Worm (Caenorhabditis elegans) whole organism, L4 larva: ENCODE data around the gene W04G3.5.

Source experiments
- F37D6.2 ChIP-seq: sonication (generic microtip); optimal IDR thresholded peaks from 2 replicates; lab custom pipeline; 2016; ENCODE audit warnings: mild to moderate bottlenecking, missing genetic modification characterization, missing compliant biosample characterization
- F49E8.2 ChIP-seq: sonication (generic microtip); optimal IDR thresholded peaks from 2 replicates; lab custom pipeline; 2016; ENCODE audit warnings: missing compliant biosample characterization, mild to moderate bottlenecking, missing genetic modification characterization, borderline replicate concordance
- R02D3.7 ChIP-seq: fragments of 150-350 bp; sonication (generic microtip); optimal IDR thresholded peaks from 3 replicates; lab custom pipeline; 2014; ENCODE audit warnings: missing biosample characterization, missing genetic modification characterization
- T20F7.1 ChIP-seq: fragments of 200-800 bp; sonication (Bioruptor generic); optimal IDR thresholded peaks from 2 replicates; lab custom pipeline; 2018; ENCODE audit warnings: mild to moderate bottlenecking, missing genetic modification characterization, missing compliant biosample characterization
- Y48G9A.11 ChIP-seq: fragments of 200-800 bp; sonication (Bioruptor generic); IDR thresholded peaks from 2 replicates; pipeline ENCODE4 v1.3.6; 2022; ENCODE audit warnings: missing genetic modification reagents, missing genetic modification characterization, missing compliant biosample characterization
- aha-1 ChIP-seq: fragments of 150-350 bp; peaks from one replicate; lab custom pipeline; 2014; ENCODE audit warnings: missing biosample characterization, missing genetic modification characterization
- aly-2 ChIP-seq: sonication (generic microtip); optimal IDR thresholded peaks from 2 replicates; lab custom pipeline; 2018; ENCODE audit warnings: missing biosample characterization, missing genetic modification characterization
- attf-4 ChIP-seq: sonication (generic microtip); optimal IDR thresholded peaks from 3 replicates; lab custom pipeline; 2017; ENCODE audit warnings: missing biosample characterization, missing genetic modification characterization
- ceh-82 ChIP-seq: sonication (generic microtip); optimal IDR thresholded peaks from 2 replicates; lab custom pipeline; 2017; ENCODE audit warnings: missing biosample characterization, missing genetic modification characterization
- cey-2 ChIP-seq: sonication (generic microtip); optimal IDR thresholded peaks from 3 replicates; lab custom pipeline; 2017; ENCODE audit warnings: missing genetic modification characterization, mild to moderate bottlenecking, missing compliant biosample characterization, antibody characterized with exemption, borderline replicate concordance; ENCODE audit not compliant: insufficient read depth
- daf-12 ChIP-seq: fragments of 150-350 bp; optimal IDR thresholded peaks from 2 replicates; lab custom pipeline; 2014; ENCODE audit warnings: missing biosample characterization, missing genetic modification reagents, missing genetic modification characterization
- dmd-6 ChIP-seq: fragments of 200-800 bp; sonication (Bioruptor generic); IDR thresholded peaks from 2 replicates; pipeline ENCODE4 v1.3.6; 2022; ENCODE audit warnings: missing genetic modification reagents, missing genetic modification characterization, missing compliant biosample characterization
- egl-43 ChIP-seq: fragments of 200-800 bp; sonication (Bioruptor generic); IDR thresholded peaks from 2 replicates; pipeline ENCODE4 v1.3.6; 2022; ENCODE audit warnings: missing genetic modification reagents, missing genetic modification characterization, missing compliant biosample characterization
- gei-8 ChIP-seq: fragments of 200-800 bp; sonication (Bioruptor generic); optimal IDR thresholded peaks from 2 replicates; lab custom pipeline; 2018; ENCODE audit warnings: mild to moderate bottlenecking, missing genetic modification characterization, missing compliant biosample characterization
- hif-1 ChIP-seq, 2 experiments: sonication (generic microtip); optimal IDR thresholded peaks; 2 replicates each; lab custom pipeline; 2016 to 2017; ENCODE audit warnings: missing compliant biosample characterization in 2 of 2, missing genetic modification characterization in 2 of 2, missing genetic modification reagents in 2 of 2, missing genotype in 2 of 2, mild to moderate bottlenecking in 1 of 2
- hlh-30 ChIP-seq: sonication (generic microtip); optimal IDR thresholded peaks from 2 replicates; lab custom pipeline; 2017; ENCODE audit warnings: antibody characterized with exemption, mild to moderate bottlenecking, missing genetic modification characterization, missing compliant biosample characterization; ENCODE audit not compliant: insufficient read depth
- hmg-1.1 ChIP-seq: fragments of 200-800 bp; sonication (Bioruptor generic); IDR thresholded peaks from 2 replicates; pipeline ENCODE4 v1.3.6; 2022; ENCODE audit warnings: missing genetic modification reagents, missing genetic modification characterization, missing compliant biosample characterization
- lim-7 ChIP-seq: fragments of 200-800 bp; sonication (Bioruptor generic); IDR thresholded peaks from 2 replicates; pipeline ENCODE4 v1.3.6; 2022; ENCODE audit warnings: missing genetic modification characterization, missing compliant biosample characterization
- lin-1 ChIP-seq: fragments of 200-800 bp; sonication (Bioruptor generic); IDR thresholded peaks from 2 replicates; pipeline ENCODE4 v1.3.6; 2022; ENCODE audit warnings: missing genetic modification reagents, missing genetic modification characterization, missing compliant biosample characterization
- lin-38 ChIP-seq: fragments of 200-800 bp; sonication (Bioruptor generic); IDR thresholded peaks from 2 replicates; pipeline ENCODE4 v1.3.6; 2022; ENCODE audit warnings: missing genetic modification reagents, missing genetic modification characterization, missing compliant biosample characterization
- lin-39 ChIP-seq: fragments of 150-350 bp; optimal IDR thresholded peaks from 2 replicates; lab custom pipeline; 2014; ENCODE audit warnings: missing biosample characterization, missing genetic modification reagents, missing genetic modification characterization
- madf-5 ChIP-seq, 2 experiments: fragments of 200-800 bp; sonication (Bioruptor generic); IDR thresholded peaks; 2 replicates each; pipeline ENCODE4 v1.3.6; 2022; ENCODE audit warnings: missing compliant biosample characterization in 2 of 2, missing genetic modification characterization in 2 of 2
- mdl-1 ChIP-seq, 2 experiments: fragments of 150-350 bp in 1 of 2; sonication (generic microtip) in 1 of 2; optimal IDR thresholded peaks; 2 replicates each; lab custom pipeline; 2014 to 2017; ENCODE audit warnings: missing biosample characterization in 2 of 2, missing genetic modification characterization in 2 of 2
- mdt-29 ChIP-seq: fragments of 200-800 bp; sonication (Bioruptor generic); IDR thresholded peaks from 2 replicates; pipeline ENCODE4 v1.3.6; 2022; ENCODE audit warnings: missing genetic modification reagents, missing genetic modification characterization, missing compliant biosample characterization
- mes-2 ChIP-seq: sonication (generic microtip); optimal IDR thresholded peaks from 2 replicates; lab custom pipeline; 2016; ENCODE audit warnings: missing genotype, mild to moderate bottlenecking, missing genetic modification characterization, missing compliant biosample characterization; ENCODE audit not compliant: poor library complexity, severe bottlenecking
- mxl-2 ChIP-seq: fragments of 200-800 bp; sonication (Bioruptor generic); conservative IDR thresholded peaks from 2 replicates; pipeline ENCODE4 v1.3.6; 2022; ENCODE audit warnings: missing genetic modification reagents, missing genetic modification characterization, missing compliant biosample characterization
- mxl-3 ChIP-seq: fragments of 200-800 bp; sonication (Bioruptor generic); optimal IDR thresholded peaks from 2 replicates; lab custom pipeline; 2018; ENCODE audit warnings: mild to moderate bottlenecking, missing genetic modification characterization, missing compliant biosample characterization
- nhr-10 ChIP-seq: fragments of 150-350 bp; optimal IDR thresholded peaks from 2 replicates; lab custom pipeline; 2014; ENCODE audit warnings: missing biosample characterization, missing genetic modification characterization
- nhr-102 ChIP-seq: sonication (generic microtip); optimal IDR thresholded peaks from 2 replicates; lab custom pipeline; 2016; ENCODE audit warnings: mild to moderate bottlenecking, missing genetic modification characterization, moderate library complexity, missing compliant biosample characterization
- nhr-111 ChIP-seq: fragments of 200-800 bp; sonication (Bioruptor generic); optimal IDR thresholded peaks from 2 replicates; lab custom pipeline; 2018; ENCODE audit warnings: mild to moderate bottlenecking, missing genetic modification characterization, missing compliant biosample characterization
- nhr-25 ChIP-seq: sonication (generic microtip); optimal IDR thresholded peaks from 2 replicates; lab custom pipeline; 2017; ENCODE audit warnings: missing genetic modification characterization, mild to moderate bottlenecking, missing compliant biosample characterization, antibody characterized with exemption, moderate library complexity, borderline replicate concordance; ENCODE audit not compliant: insufficient read depth
- nhr-28 ChIP-seq: fragments of 150-350 bp; optimal IDR thresholded peaks from 2 replicates; lab custom pipeline; 2014; ENCODE audit warnings: missing biosample characterization, missing genetic modification characterization
- nhr-48 ChIP-seq: sonication (generic microtip); optimal IDR thresholded peaks from 2 replicates; lab custom pipeline; 2016; ENCODE audit warnings: mild to moderate bottlenecking, missing genetic modification characterization, missing compliant biosample characterization
- nhr-77 ChIP-seq: fragments of 150-350 bp; optimal IDR thresholded peaks from 2 replicates; lab custom pipeline; 2014; ENCODE audit warnings: missing biosample characterization, missing genetic modification characterization
- pha-4 ChIP-seq, 2 experiments: fragments of 150-350 bp in 1 of 2; fragments of 200-800 bp in 1 of 2; sonication (Bioruptor generic) in 1 of 2; IDR thresholded peaks in 1 of 2; optimal IDR thresholded peaks in 1 of 2; 2 replicates each; pipeline versions ENCODE4 v1.3.6 to Lab custom; 2014 to 2022; ENCODE audit warnings: missing genetic modification characterization in 2 of 2, missing genetic modification reagents in 2 of 2, missing biosample characterization in 1 of 2, missing compliant biosample characterization in 1 of 2
- saeg-2 ChIP-seq: fragments of 200-800 bp; sonication (Bioruptor generic); IDR thresholded peaks from 2 replicates; pipeline ENCODE4 v1.3.6; 2022; ENCODE audit warnings: missing genetic modification reagents, missing genetic modification characterization, missing compliant biosample characterization
- snpc-1.2 ChIP-seq: fragments of 200-800 bp; sonication (Bioruptor generic); IDR thresholded peaks from 2 replicates; pipeline ENCODE4 v1.3.6; 2022; ENCODE audit warnings: missing genetic modification reagents, missing genetic modification characterization, missing compliant biosample characterization
- spr-1 ChIP-seq: sonication (generic microtip); optimal IDR thresholded peaks from 2 replicates; lab custom pipeline; 2016; ENCODE audit warnings: mild to moderate bottlenecking, missing genetic modification characterization, missing compliant biosample characterization
- tag-97 ChIP-seq: fragments of 200-800 bp; sonication (Bioruptor generic); IDR thresholded peaks from 2 replicates; pipeline ENCODE4 v1.3.6; 2022; ENCODE audit warnings: missing genetic modification characterization, missing compliant biosample characterization
- unc-130 ChIP-seq: sonication (generic microtip); optimal IDR thresholded peaks from 2 replicates; lab custom pipeline; 2016; ENCODE audit warnings: missing genetic modification reagents, missing genetic modification characterization, missing compliant biosample characterization
- zag-1 ChIP-seq: fragments of 150-350 bp; optimal IDR thresholded peaks from 2 replicates; lab custom pipeline; 2014; ENCODE audit warnings: missing biosample characterization, missing genetic modification characterization
- zip-2 ChIP-seq: fragments of 150-350 bp; optimal IDR thresholded peaks from 2 replicates; lab custom pipeline; 2014; ENCODE audit warnings: missing biosample characterization, missing genetic modification characterization
- ztf-11 ChIP-seq: fragments of 150-350 bp; optimal IDR thresholded peaks from 2 replicates; lab custom pipeline; 2014; ENCODE audit warnings: missing biosample characterization, missing genetic modification characterization

The W04G3.5 gene

DNA sequence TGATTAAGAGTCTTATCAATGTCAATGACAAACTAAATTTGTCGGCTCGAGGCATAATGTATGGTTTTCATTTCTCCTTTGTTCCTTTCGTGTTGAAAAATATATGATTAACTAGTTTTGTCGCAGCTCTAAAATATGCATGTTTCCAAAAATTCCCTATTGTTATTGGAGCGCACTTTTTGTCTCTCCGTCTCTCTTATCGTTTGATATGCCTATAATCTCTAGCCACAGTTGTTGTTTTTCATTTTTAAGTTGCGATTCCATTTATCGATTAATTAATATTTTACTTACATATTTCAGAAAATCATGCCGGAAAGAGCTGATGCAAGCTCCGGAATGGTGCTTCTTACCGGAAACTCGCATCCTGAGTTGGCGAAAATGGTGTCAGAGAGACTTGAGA lies at the start of gene W04G3.5:
Gene W04G3.5, plus strand, starts transcription at position 301 of the 400 bp plus-strand sequence.
- peak; percentile 16 for TF ChIP-seq aha-1 (tag; lab: Kevin White, UChicago)
- no peak for TF ChIP-seq lim-7 (GFP tag; lab: Robert Waterston, UW)
- TF ChIP-seq, all 104 proteins: peak for 1

DNA sequence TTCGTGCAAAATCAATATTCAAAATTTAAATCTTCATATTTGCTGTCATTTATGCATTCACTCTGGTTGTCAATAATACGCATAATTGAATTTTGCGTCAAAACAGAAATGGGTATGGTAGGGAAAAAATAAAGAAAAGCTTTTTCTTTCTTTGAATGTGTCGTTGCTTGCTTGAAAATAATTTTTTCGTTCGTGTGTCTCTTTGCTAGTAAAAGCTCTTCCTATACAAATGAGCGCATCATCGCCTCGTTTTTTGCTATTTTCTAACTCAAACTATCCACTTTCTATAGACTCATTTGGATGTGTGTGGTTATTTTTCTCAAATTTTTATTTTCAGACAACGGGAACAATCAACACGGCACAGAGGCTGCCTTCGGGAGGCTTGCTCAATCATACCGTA lies 44.8 kb upstream of the W04G3.5 start, which contains the start of gene ldb-1:
Gene ldb-1, plus strand, starts transcription at position 301 of the 400 bp plus-strand sequence.
- no peak for TF ChIP-seq mxl-2 (GFP tag; lab: Robert Waterston, UW)
- TF ChIP-seq zip-2 (tag; lab: Kevin White, UChicago) = no peak
- no peak for TF ChIP-seq egl-43 (GFP tag; lab: Robert Waterston, UW)
- TF ChIP-seq ceh-82 = no peak
- TF ChIP-seq attf-4 (tag; lab: Kevin White, UChicago) = no peak
- TF ChIP-seq nhr-102 (tag; lab: Kevin White, UChicago) = no peak
- no peak for TF ChIP-seq mdt-29 (GFP tag; lab: Robert Waterston, UW)
- no peak for TF ChIP-seq hlh-30 (tag; lab: Kevin White, UChicago)
- no peak for TF ChIP-seq dmd-6
- no peak for TF ChIP-seq nhr-111 (GFP tag; lab: Kevin White, UChicago)
- TF ChIP-seq nhr-10 (tag; lab: Kevin White, UChicago) = no peak
- TF ChIP-seq Y48G9A.11 (GFP tag; lab: Robert Waterston, UW) = no peak
- TF ChIP-seq hmg-1.1 = no peak
- no peak for TF ChIP-seq snpc-1.2 (GFP tag; lab: Robert Waterston, UW)
- no peak for TF ChIP-seq hif-1 (tag; optimal IDR thresholded peaks at IDR 0.05; lab: Kevin White, UChicago)
- TF ChIP-seq aha-1 (tag; lab: Kevin White, UChicago) = no peak
- no peak for TF ChIP-seq F37D6.2 (tag; lab: Kevin White, UChicago)

DNA sequence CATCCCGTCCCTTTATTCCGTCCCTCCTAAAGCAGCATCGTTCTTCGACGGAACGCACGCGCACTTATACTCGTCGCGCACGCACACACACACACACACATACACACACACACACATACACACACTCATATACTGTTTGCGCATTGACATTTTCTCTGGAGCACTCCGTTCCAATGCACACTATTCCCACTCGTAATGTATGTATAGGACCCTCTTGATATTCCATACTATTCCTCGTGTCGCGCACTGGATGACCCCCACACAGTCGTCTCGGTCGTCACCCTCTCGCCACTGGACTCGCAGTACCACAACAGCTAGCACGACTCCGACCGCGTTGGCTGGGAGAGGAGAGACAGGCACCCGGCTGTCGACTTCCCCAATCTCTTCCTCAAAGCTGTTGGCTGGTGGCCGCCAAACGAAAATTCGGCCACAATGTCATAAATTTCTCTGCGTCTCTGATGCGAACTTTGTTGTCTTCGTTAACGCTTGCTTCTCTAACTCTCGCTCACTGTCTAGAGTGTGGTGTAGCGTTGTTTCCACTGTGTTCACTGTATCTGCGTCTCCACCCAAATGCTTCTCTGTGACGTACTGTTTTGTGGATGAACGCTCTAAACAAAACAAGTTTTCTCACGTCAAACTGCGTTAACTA lies 42.3 kb upstream of the W04G3.5 start:
- TF ChIP-seq ceh-82 = no peak
- TF ChIP-seq madf-5 (GFP tag; IDR thresholded peaks at IDR 0.05; lab: Robert Waterston, UW) = 0 out of 4 replicates have a peak, but pooled peaks of 1 of the 2 experiments have one; percentile 24
- peak; percentile 52 for TF ChIP-seq lin-38 (GFP tag; lab: Robert Waterston, UW)
- TF ChIP-seq T20F7.1 (GFP tag; lab: Kevin White, UChicago) = peak; percentile 71
- no peak for TF ChIP-seq aly-2 (tag; lab: Kevin White, UChicago)
- peak; percentile 78 for TF ChIP-seq nhr-28 (tag; lab: Kevin White, UChicago)
- TF ChIP-seq nhr-10 (tag; lab: Kevin White, UChicago) = peak; percentile 11
- TF ChIP-seq zag-1 (tag; lab: Kevin White, UChicago) = peak; percentile 71
- peak; percentile 82 to 87 for TF ChIP-seq mdl-1 (tag; optimal IDR thresholded peaks at IDR 0.05; lab: Kevin White, UChicago)
- TF ChIP-seq lim-7 (GFP tag; lab: Robert Waterston, UW) = no peak
- peak; percentile 40 for TF ChIP-seq unc-130 (GFP tag; lab: Kevin White, UChicago)
- no peak for TF ChIP-seq F49E8.2 (tag; lab: Kevin White, UChicago)
- TF ChIP-seq cey-2 (tag; lab: Kevin White, UChicago) = no peak
- peak; percentile 85 for TF ChIP-seq mes-2
- TF ChIP-seq lin-39 = no peak
- TF ChIP-seq ztf-11 (tag; lab: Kevin White, UChicago) = peak; percentile 36
- no peak for TF ChIP-seq lin-1 (GFP tag; lab: Robert Waterston, UW)
- peak; percentile 76 for TF ChIP-seq spr-1 (tag; lab: Kevin White, UChicago)
- peak; percentile 40 to 86 for TF ChIP-seq hif-1 (tag; optimal IDR thresholded peaks at IDR 0.05; lab: Kevin White, UChicago)
- peak; percentile 15 for TF ChIP-seq attf-4 (tag; lab: Kevin White, UChicago)
- peak; percentile 86 for TF ChIP-seq nhr-25 (tag; lab: Kevin White, UChicago)
- 0 out of 2 replicates have a peak, but pooled peaks have one; percentile 84 for TF ChIP-seq tag-97 (GFP tag; lab: Robert Waterston, UW)
- peak; percentile 32 for TF ChIP-seq gei-8 (GFP tag; lab: Kevin White, UChicago)
- TF ChIP-seq saeg-2 (GFP tag; lab: Robert Waterston, UW) = 0 out of 2 replicates have a peak, but pooled peaks have one; percentile 55
- TF ChIP-seq nhr-77 = no peak
- TF ChIP-seq nhr-48 (tag; lab: Kevin White, UChicago) = peak; percentile 87
- TF ChIP-seq daf-12 = no peak
- TF ChIP-seq F37D6.2 (tag; lab: Kevin White, UChicago) = peak; percentile 83
- no peak for TF ChIP-seq R02D3.7
- TF ChIP-seq mxl-3 (GFP tag; lab: Kevin White, UChicago) = peak; percentile 95
- TF ChIP-seq mxl-2 (GFP tag; lab: Robert Waterston, UW) = no peak
- TF ChIP-seq pha-4 (GFP tag; IDR thresholded peaks at IDR 0.05; lab: Robert Waterston, UW) = peak; percentile 79
- peak; percentile 73 for TF ChIP-seq pha-4 (tag; optimal IDR thresholded peaks at IDR 0.05; lab: Kevin White, UChicago)
- TF ChIP-seq zip-2 (tag; lab: Kevin White, UChicago) = no peak
- peak; percentile 79 for TF ChIP-seq dmd-6
